Worm (Caenorhabditis elegans): ENCODE data around the gene W02F12.8.

ce11 chrV:6688392-6688791 lies 6.2 kb downstream of the W02F12.8 start, which contains the start of gene K11G9.5:
- no peak for TF ChIP-seq lin-11 (tag; optimal IDR thresholded peaks at IDR 0.05)
- no peak for TF ChIP-seq pros-1 (tag; optimal IDR thresholded peaks at IDR 0.05)
- no peak for TF ChIP-seq Y22D7AL.16 (tag; optimal IDR thresholded peaks at IDR 0.05)

Measured in whole organism, late embryonic.